Fruit fly (Drosophila melanogaster) whole organism, embryonic: ENCODE data around the gene dsd.

ENCODE experiments used
- ATbp ChIP-seq: fragments of 200-800 bp; sonication (Bioruptor generic); optimal IDR thresholded peaks from 2 replicates; lab custom pipeline; 2017; ENCODE audit warnings: missing biosample characterization, mild to moderate bottlenecking, missing genetic modification characterization, missing genetic modification reagents
- CG10209 ChIP-seq: fragments of 200-800 bp; sonication (Bioruptor generic); optimal IDR thresholded peaks from 3 replicates; lab custom pipeline; 2017; ENCODE audit warnings: missing biosample characterization, mild to moderate bottlenecking, missing genetic modification characterization, missing genetic modification reagents
- CG11247 ChIP-seq: fragments of 200-800 bp; sonication (Bioruptor generic); IDR thresholded peaks from 2 replicates; pipeline ENCODE4 v1.3.6; 2022; ENCODE audit warnings: missing biosample characterization, missing genetic modification characterization
- CG11504 ChIP-seq: fragments of 200-800 bp; sonication (Bioruptor generic); optimal IDR thresholded peaks from 3 replicates; lab custom pipeline; 2019; ENCODE audit warnings: missing biosample characterization, mild to moderate bottlenecking, missing genetic modification characterization, moderate library complexity
- CG1233 ChIP-seq: fragments of 200-800 bp; sonication (Bioruptor generic); optimal IDR thresholded peaks from 4 replicates; lab custom pipeline; 2018; ENCODE audit warnings: missing biosample characterization, mild to moderate bottlenecking, missing genetic modification characterization
- CG12942 ChIP-seq: fragments of 200-800 bp; sonication (Bioruptor generic); optimal IDR thresholded peaks from 3 replicates; lab custom pipeline; 2016; ENCODE audit warnings: missing biosample characterization, missing genetic modification characterization
- CG15479 ChIP-seq: fragments of 200-800 bp; sonication (Bioruptor generic); optimal IDR thresholded peaks from 3 replicates; lab custom pipeline; 2019; ENCODE audit warnings: missing biosample characterization, mild to moderate bottlenecking, missing genetic modification characterization, moderate library complexity
- CG16863 ChIP-seq: fragments of 200-800 bp; sonication (Bioruptor generic); optimal IDR thresholded peaks from 3 replicates; lab custom pipeline; 2016; ENCODE audit warnings: missing biosample characterization, missing genetic modification characterization
- CG17361 ChIP-seq: fragments of 200-800 bp; sonication (Bioruptor generic); IDR thresholded peaks from 3 replicates; pipeline ENCODE4 v1.3.6; 2022; ENCODE audit warnings: missing biosample characterization, missing genetic modification characterization
- CG17802 ChIP-seq: fragments of 200-800 bp; sonication (Bioruptor generic); optimal IDR thresholded peaks from 2 replicates; lab custom pipeline; 2018; ENCODE audit warnings: missing biosample characterization, mild to moderate bottlenecking, missing genetic modification characterization, moderate library complexity
- CG18011 ChIP-seq: fragments of 200-800 bp; sonication (Bioruptor generic); optimal IDR thresholded peaks from 2 replicates; lab custom pipeline; 2017; ENCODE audit warnings: missing biosample characterization, missing genetic modification characterization, mild to moderate bottlenecking, moderate library complexity, missing genotype
- CG2712 ChIP-seq: fragments of 200-800 bp; optimal IDR thresholded peaks from 3 replicates; lab custom pipeline; 2019; ENCODE audit warnings: missing biosample characterization, mild to moderate bottlenecking, missing genetic modification characterization, moderate library complexity
- CG30431 ChIP-seq: fragments of 200-800 bp; sonication (Bioruptor generic); optimal IDR thresholded peaks from 2 replicates; lab custom pipeline; 2017; ENCODE audit warnings: missing biosample characterization, missing genetic modification characterization
- CG3163 ChIP-seq: fragments of 200-800 bp; sonication (Bioruptor generic); optimal IDR thresholded peaks from 3 replicates; lab custom pipeline; 2016; ENCODE audit warnings: missing biosample characterization, missing genetic modification characterization
- CG34376 ChIP-seq: fragments of 200-800 bp; sonication (Bioruptor generic); optimal IDR thresholded peaks from 2 replicates; lab custom pipeline; 2018; ENCODE audit warnings: missing biosample characterization, mild to moderate bottlenecking, missing genetic modification characterization
- CG3726 ChIP-seq: fragments of 200-800 bp; sonication (Bioruptor generic); IDR thresholded peaks from 3 replicates; pipeline ENCODE4, ENCODE4 v1.3.6; 2022; ENCODE audit warnings: missing biosample characterization, missing genetic modification characterization
- CG42726 ChIP-seq: fragments of 200-800 bp; sonication (Bioruptor generic); IDR thresholded peaks from 2 replicates; pipeline ENCODE4 v1.3.6; 2022; ENCODE audit warnings: missing biosample characterization, missing genetic modification characterization; ENCODE audit not compliant: partially characterized antibody
- CG4360 ChIP-seq: fragments of 200-800 bp; sonication (Bioruptor generic); IDR thresholded peaks from 2 replicates; pipeline ENCODE4 v1.3.6; 2022; ENCODE audit warnings: missing biosample characterization, missing genetic modification characterization
- CG8359 ChIP-seq: fragments of 200-800 bp; sonication (Bioruptor generic); optimal IDR thresholded peaks from 2 replicates; lab custom pipeline; 2017; ENCODE audit warnings: missing biosample characterization, mild to moderate bottlenecking, missing genetic modification characterization, borderline replicate concordance
- CG9215 ChIP-seq: fragments of 200-800 bp; sonication (Bioruptor generic); IDR thresholded peaks from 2 replicates; pipeline ENCODE4 v1.3.6; 2022; ENCODE audit warnings: missing biosample characterization, missing genetic modification characterization
- CG9817 ChIP-seq: fragments of 200-800 bp; sonication (Bioruptor generic); optimal IDR thresholded peaks from 2 replicates; lab custom pipeline; 2018; ENCODE audit warnings: missing biosample characterization, mild to moderate bottlenecking, missing genetic modification characterization, moderate library complexity
- CG9876 ChIP-seq: fragments of 200-800 bp; sonication (Bioruptor generic); optimal IDR thresholded peaks from 2 replicates; lab custom pipeline; 2016; ENCODE audit warnings: missing biosample characterization, missing genetic modification characterization
- CHES-1-like ChIP-seq: fragments of 200-800 bp; sonication (Bioruptor generic); optimal IDR thresholded peaks from 2 replicates; lab custom pipeline; 2016; ENCODE audit warnings: missing biosample characterization, missing genetic modification characterization
- Dbx ChIP-seq: fragments of 200-800 bp; sonication (Bioruptor generic); IDR thresholded peaks from 3 replicates; pipeline ENCODE4 v1.3.6; 2022; ENCODE audit warnings: missing biosample characterization, missing genetic modification characterization
- HmgZ ChIP-seq: fragments of 200-800 bp; sonication (Bioruptor generic); optimal IDR thresholded peaks from 2 replicates; lab custom pipeline; 2018; ENCODE audit warnings: missing biosample characterization, mild to moderate bottlenecking, missing genetic modification characterization
- Hmr ChIP-seq: fragments of 200-800 bp; sonication (Bioruptor generic); optimal IDR thresholded peaks from 3 replicates; lab custom pipeline; 2017; ENCODE audit warnings: mild to moderate bottlenecking, missing biosample characterization, missing genetic modification reagents, missing genetic modification characterization
- Lhr ChIP-seq: fragments of 200-800 bp; sonication (Bioruptor generic); optimal IDR thresholded peaks from 3 replicates; lab custom pipeline; 2017; ENCODE audit warnings: mild to moderate bottlenecking, missing biosample characterization, missing genetic modification reagents, missing genetic modification characterization
- Mad ChIP-seq: fragments of 200-800 bp; sonication (Bioruptor generic); optimal IDR thresholded peaks from 2 replicates; lab custom pipeline; 2016; ENCODE audit warnings: missing biosample characterization, missing genetic modification characterization
- Mes4 ChIP-seq: fragments of 200-800 bp; sonication (Bioruptor generic); optimal IDR thresholded peaks from 2 replicates; lab custom pipeline; 2016; ENCODE audit warnings: missing biosample characterization, missing genetic modification characterization
- Nf-YA ChIP-seq: fragments of 200-800 bp; sonication (Bioruptor generic); IDR thresholded peaks from 2 replicates; pipeline ENCODE4 v1.3.6; 2022; ENCODE audit warnings: missing biosample characterization, missing genetic modification characterization
- Nf-YC ChIP-seq: fragments of 200-800 bp; optimal IDR thresholded peaks from 3 replicates; lab custom pipeline; 2019; ENCODE audit warnings: missing biosample characterization, mild to moderate bottlenecking, missing genetic modification characterization, moderate library complexity
- Oaz ChIP-seq: fragments of 200-800 bp; sonication (Bioruptor generic); IDR thresholded peaks from 2 replicates; pipeline ENCODE4 v1.3.6; 2022; ENCODE audit warnings: missing biosample characterization, missing genetic modification characterization
- Opbp ChIP-seq: fragments of 200-800 bp; sonication (Bioruptor generic); IDR thresholded peaks from 3 replicates; pipeline ENCODE4 v1.3.6; 2022; ENCODE audit warnings: missing biosample characterization, missing genetic modification characterization; ENCODE audit not compliant: partially characterized antibody
- Ravus ChIP-seq: fragments of 200-800 bp; sonication (Bioruptor generic); IDR thresholded peaks from 2 replicates; pipeline ENCODE4 v1.3.6; 2022; ENCODE audit warnings: missing biosample characterization, missing genetic modification characterization
- amos ChIP-seq: fragments of 200-800 bp; sonication (Bioruptor generic); IDR thresholded peaks from 2 replicates; pipeline ENCODE4 v1.3.6; 2022; ENCODE audit warnings: missing biosample characterization, missing genetic modification characterization; ENCODE audit not compliant: partially characterized antibody
- bigmax ChIP-seq: fragments of 200-800 bp; sonication (Bioruptor generic); optimal IDR thresholded peaks from 2 replicates; lab custom pipeline; 2018; ENCODE audit warnings: missing biosample characterization, mild to moderate bottlenecking, missing genetic modification characterization
- ci ChIP-seq: fragments of 200-800 bp; sonication (Bioruptor generic); IDR thresholded peaks from 3 replicates; pipeline ENCODE4 v1.3.6; 2022; ENCODE audit warnings: missing biosample characterization, missing genetic modification characterization
- dan ChIP-seq: fragments of 200-800 bp; sonication (Bioruptor generic); IDR thresholded peaks from 2 replicates; pipeline ENCODE4 v1.3.6; 2022; ENCODE audit warnings: missing biosample characterization, missing genetic modification characterization
- ewg ChIP-seq: fragments of 200-800 bp; sonication (Bioruptor generic); optimal IDR thresholded peaks from 3 replicates; lab custom pipeline; 2017; ENCODE audit warnings: mild to moderate bottlenecking, missing biosample characterization, missing genetic modification reagents, missing genetic modification characterization
- fd3F ChIP-seq: fragments of 200-800 bp; sonication (Bioruptor generic); optimal IDR thresholded peaks from 2 replicates; lab custom pipeline; 2018; ENCODE audit warnings: missing biosample characterization, mild to moderate bottlenecking, missing genetic modification characterization, moderate library complexity
- ftz-f1 ChIP-seq: fragments of 200-800 bp; sonication (Bioruptor generic); optimal IDR thresholded peaks from 2 replicates; lab custom pipeline; 2016; ENCODE audit warnings: missing biosample characterization, missing genetic modification characterization
- gce ChIP-seq: fragments of 200-800 bp; sonication (Bioruptor generic); IDR thresholded peaks from 3 replicates; pipeline ENCODE4 v1.3.6; 2022; ENCODE audit warnings: missing biosample characterization, missing genetic modification characterization
- grau ChIP-seq: fragments of 200-800 bp; optimal IDR thresholded peaks from 3 replicates; lab custom pipeline; 2019; ENCODE audit warnings: missing biosample characterization, mild to moderate bottlenecking, missing genetic modification characterization, moderate library complexity
- gsb ChIP-seq: fragments of 200-800 bp; sonication (Bioruptor generic); IDR thresholded peaks from 2 replicates; pipeline ENCODE4 v1.3.6; 2022; ENCODE audit warnings: missing biosample characterization, missing genetic modification characterization
- lov ChIP-seq, 2 experiments: fragments of 200-800 bp in 1 of 2; fragments of >200 bp in 1 of 2; sonication (Bioruptor generic) in 1 of 2; IDR thresholded peaks in 1 of 2; optimal IDR thresholded peaks in 1 of 2; 2 replicates in 1 of 2; 3 replicates in 1 of 2; pipeline versions ENCODE4 v1.3.6 to Lab custom; 2017 to 2022; ENCODE audit warnings: missing biosample characterization in 1 of 2, missing genetic modification characterization in 1 of 2
- luna ChIP-seq: fragments of 200-800 bp; sonication (Bioruptor generic); optimal IDR thresholded peaks from 2 replicates; lab custom pipeline; 2016; ENCODE audit warnings: missing biosample characterization, missing genetic modification characterization
- otp ChIP-seq: fragments of 200-800 bp; sonication (Bioruptor generic); IDR thresholded peaks from 3 replicates; pipeline ENCODE4, ENCODE4 v1.3.6; 2022; ENCODE audit warnings: missing biosample characterization, missing genetic modification characterization
- unc-4 ChIP-seq: fragments of 200-800 bp; sonication (Bioruptor generic); IDR thresholded peaks from 2 replicates; pipeline ENCODE4 v1.3.6; 2022; ENCODE audit warnings: missing biosample characterization, missing genetic modification characterization; ENCODE audit not compliant: partially characterized antibody

The dsd gene

DNA sequence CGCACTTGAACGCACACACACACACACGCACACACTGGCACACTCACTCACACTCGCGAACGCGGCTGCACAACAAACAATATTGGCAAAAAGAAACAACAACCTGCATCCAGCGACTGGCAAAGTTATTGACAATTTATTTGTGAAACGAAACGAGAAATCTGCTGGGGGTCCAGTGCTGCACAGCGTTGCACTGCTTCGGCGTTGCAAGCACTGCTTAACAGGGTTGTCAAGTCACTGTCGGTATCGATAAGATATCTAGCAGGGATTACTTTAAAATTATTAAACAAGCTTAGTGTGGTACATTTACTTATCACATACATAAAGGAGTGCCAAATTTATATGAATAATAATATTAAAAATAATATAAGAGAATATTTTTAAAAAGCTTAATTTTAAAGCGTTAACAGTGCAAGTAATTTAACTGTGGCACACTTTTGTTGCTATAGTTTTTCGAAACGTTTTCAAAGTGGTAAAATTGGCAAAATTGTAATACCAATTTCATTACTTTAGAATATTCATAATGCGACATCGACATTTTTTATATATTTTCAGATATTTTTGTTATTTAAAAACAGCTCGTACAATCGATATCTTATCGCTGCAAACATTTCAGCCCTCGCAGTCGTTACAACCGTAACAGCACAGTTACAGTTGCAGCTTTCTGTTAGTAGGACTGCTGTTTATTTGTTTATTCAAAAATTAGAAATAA, at the start of gene dsd, which contains the start of gene Tusp (continued):
- TF ChIP-seq CG9215 (GFP tag; lab: Robert Waterston, UW): peak; percentile 71
- TF ChIP-seq CG12942 (GFP tag; lab: Kevin White, UChicago): peak; percentile 79
- peak; percentile 6 for TF ChIP-seq Mes4
- TF ChIP-seq CG34376 (GFP tag; lab: Kevin White, UChicago): no peak
- peak; percentile 79 for TF ChIP-seq CG10209 (GFP tag; lab: Kevin White, UChicago)
- TF ChIP-seq grau (tag; lab: Kevin White, UChicago): peak; percentile 72
- peak; percentile 50 for TF ChIP-seq CG18011 (GFP tag; lab: Kevin White, UChicago)
- peak; percentile 56 for TF ChIP-seq unc-4 (GFP tag; lab: Robert Waterston, UW)
- peak; percentile 45 for TF ChIP-seq CHES-1-like (GFP tag; lab: Kevin White, UChicago)
- no peak for TF ChIP-seq dan
- TF ChIP-seq CG42726: 0 out of 2 replicates have a peak, but pooled peaks have one; percentile 58
- peak; percentile 71 for TF ChIP-seq CG9876 (GFP tag; lab: Kevin White, UChicago)
- TF ChIP-seq CG2712 (tag; lab: Kevin White, UChicago): peak; percentile 74
- TF ChIP-seq CG17802: peak; percentile 58
- TF ChIP-seq luna (GFP tag; lab: Kevin White, UChicago): peak; percentile 13
- TF ChIP-seq CG11504 (tag; lab: Kevin White, UChicago): peak; percentile 71
- TF ChIP-seq Oaz (GFP tag; lab: Robert Waterston, UW): peak; percentile 20; the same call in 1 of the 2 replicates
- 0 out of 2 replicates have a peak, but pooled peaks have one; percentile 45 for TF ChIP-seq CG4360 (GFP tag; lab: Robert Waterston, UW)
- peak; percentile 75; the same call in 1 of the 3 replicates for TF ChIP-seq CG3726
- no peak for TF ChIP-seq lov (optimal IDR thresholded peaks at IDR 0.05; lab: Kevin White, UChicago)
- peak; percentile 33; the same call in 1 of the 3 replicates for TF ChIP-seq lov (GFP tag; IDR thresholded peaks at IDR 0.05; lab: Robert Waterston, UW)
- TF ChIP-seq CG16863 (GFP tag; lab: Kevin White, UChicago): peak; percentile 62
- peak; percentile 81 for TF ChIP-seq ci (GFP tag; lab: Robert Waterston, UW)
- TF ChIP-seq amos (GFP tag; lab: Robert Waterston, UW): peak; percentile 63
- TF ChIP-seq Opbp (GFP tag; lab: Robert Waterston, UW): peak; percentile 57
- TF ChIP-seq CG8359 (GFP tag; lab: Kevin White, UChicago): no peak
- peak; percentile 87 for TF ChIP-seq Dbx (GFP tag; lab: Robert Waterston, UW)
- TF ChIP-seq Hmr: peak; percentile 82
- TF ChIP-seq ftz-f1: peak; percentile 31
- peak; percentile 86 for TF ChIP-seq CG11247 (GFP tag; lab: Robert Waterston, UW)
- TF ChIP-seq Mad (GFP tag; lab: Kevin White, UChicago): peak; percentile 69
- TF ChIP-seq gsb: peak; percentile 46; the same call in 1 of the 2 replicates
- no peak for TF ChIP-seq Nf-YA (GFP tag; lab: Robert Waterston, UW)
- TF ChIP-seq CG3163: peak; percentile 31
- TF ChIP-seq CG1233 (GFP tag; lab: Kevin White, UChicago): peak; percentile 57
- TF ChIP-seq CG17361 (GFP tag; lab: Robert Waterston, UW): peak; percentile 85
- TF ChIP-seq CG30431: peak; percentile 64
- peak; percentile 32 for TF ChIP-seq CG15479
- peak; percentile 69 for TF ChIP-seq HmgZ (tag; lab: Kevin White, UChicago)
- peak; percentile 66 for TF ChIP-seq ewg (GFP tag; lab: Kevin White, UChicago)
- no peak for TF ChIP-seq gce (GFP tag; lab: Robert Waterston, UW)
- TF ChIP-seq bigmax (GFP tag; lab: Kevin White, UChicago): no peak
- TF ChIP-seq Nf-YC (tag; lab: Kevin White, UChicago): peak; percentile 65
- TF ChIP-seq Ravus: no peak
- peak; percentile 49 for TF ChIP-seq Lhr (GFP tag; lab: Kevin White, UChicago)
- TF ChIP-seq otp (GFP tag; lab: Robert Waterston, UW): peak; percentile 58; the same call in 1 of the 3 replicates
- peak; percentile 36 for TF ChIP-seq ATbp
- TF ChIP-seq fd3F (GFP tag; lab: Kevin White, UChicago): peak; percentile 61
- TF ChIP-seq CG9817: peak; percentile 77
